Fruit fly (Drosophila melanogaster) whole organism, embryonic: ENCODE results near the gene trio.

Source experiments
- Aef1 ChIP-seq: fragments of 200-800 bp; sonication (Bioruptor generic); IDR thresholded peaks from 3 replicates; pipeline ENCODE4 v1.3.6; 2022; ENCODE audit warnings: missing biosample characterization, missing genetic modification characterization
- Awh ChIP-seq: fragments of 200-800 bp; sonication (Bioruptor generic); IDR thresholded peaks from 2 replicates; pipeline ENCODE4, ENCODE4 v1.3.6; 2022; ENCODE audit warnings: missing biosample characterization, missing genetic modification characterization
- Bdp1 ChIP-seq: fragments of 200-800 bp; sonication (Bioruptor generic); optimal IDR thresholded peaks from 3 replicates; lab custom pipeline; 2016; ENCODE audit warnings: missing biosample characterization, missing genetic modification characterization
- C15 ChIP-seq: fragments of 200-800 bp; sonication (Bioruptor generic); IDR thresholded peaks from 3 replicates; pipeline ENCODE4 v1.3.6; 2022; ENCODE audit warnings: missing biosample characterization, missing genetic modification characterization
- CG11696 ChIP-seq: fragments of 200-800 bp; sonication (Bioruptor generic); IDR thresholded peaks from 2 replicates; pipeline ENCODE4 v1.3.6; 2022; ENCODE audit warnings: missing biosample characterization, missing genetic modification characterization
- CG12071 ChIP-seq: fragments of 200-800 bp; sonication (Bioruptor generic); optimal IDR thresholded peaks from 3 replicates; lab custom pipeline; 2018; ENCODE audit warnings: missing biosample characterization, mild to moderate bottlenecking, missing genetic modification characterization
- CG12219 ChIP-seq: fragments of 200-800 bp; sonication (Bioruptor generic); optimal IDR thresholded peaks from 3 replicates; lab custom pipeline; 2018; ENCODE audit warnings: missing biosample characterization, mild to moderate bottlenecking, missing genetic modification characterization
- CG15269 ChIP-seq: fragments of 200-800 bp; sonication (Bioruptor generic); optimal IDR thresholded peaks from 2 replicates; lab custom pipeline; 2018; ENCODE audit warnings: missing biosample characterization, mild to moderate bottlenecking, missing genetic modification characterization, moderate library complexity
- CG16815 ChIP-seq: fragments of 200-800 bp; sonication (Bioruptor generic); optimal IDR thresholded peaks from 3 replicates; lab custom pipeline; 2017; ENCODE audit warnings: missing biosample characterization, mild to moderate bottlenecking, missing genetic modification characterization
- CG17912 ChIP-seq: fragments of 200-800 bp; sonication (Bioruptor generic); optimal IDR thresholded peaks from 2 replicates; lab custom pipeline; 2018; ENCODE audit warnings: missing biosample characterization, mild to moderate bottlenecking, missing genetic modification characterization
- CG1792 ChIP-seq: fragments of 200-800 bp; sonication (Bioruptor generic); optimal IDR thresholded peaks from 2 replicates; lab custom pipeline; 2016; ENCODE audit warnings: missing biosample characterization, missing genetic modification characterization
- CG18619 ChIP-seq: fragments of 200-800 bp; sonication (Bioruptor generic); optimal IDR thresholded peaks from 3 replicates; lab custom pipeline; 2017; ENCODE audit warnings: missing biosample characterization, mild to moderate bottlenecking, missing genetic modification characterization
- CG18764 ChIP-seq: fragments of 200-800 bp; sonication (Bioruptor generic); optimal IDR thresholded peaks from 3 replicates; lab custom pipeline; 2016; ENCODE audit warnings: missing biosample characterization, missing genetic modification characterization
- CG2116 ChIP-seq: fragments of 200-800 bp; sonication (Bioruptor generic); optimal IDR thresholded peaks from 3 replicates; lab custom pipeline; 2018; ENCODE audit warnings: missing biosample characterization, mild to moderate bottlenecking, missing genetic modification characterization
- CG30020 ChIP-seq: fragments of 200-800 bp; optimal IDR thresholded peaks from 2 replicates; lab custom pipeline; 2019; ENCODE audit warnings: missing biosample characterization, mild to moderate bottlenecking, missing genetic modification characterization, moderate library complexity
- CG3065 ChIP-seq: fragments of 200-800 bp; sonication (Bioruptor generic); optimal IDR thresholded peaks from 2 replicates; lab custom pipeline; 2016; ENCODE audit warnings: missing biosample characterization, missing genetic modification characterization
- CG3726 ChIP-seq: fragments of 200-800 bp; sonication (Bioruptor generic); IDR thresholded peaks from 3 replicates; pipeline ENCODE4, ENCODE4 v1.3.6; 2022; ENCODE audit warnings: missing biosample characterization, missing genetic modification characterization
- CG5245 ChIP-seq: fragments of 200-800 bp; sonication (Bioruptor generic); optimal IDR thresholded peaks from 3 replicates; lab custom pipeline; 2016; ENCODE audit warnings: missing biosample characterization, missing genetic modification characterization
- CG6813 ChIP-seq: fragments of 200-800 bp; sonication (Bioruptor generic); optimal IDR thresholded peaks from 2 replicates; lab custom pipeline; 2017; ENCODE audit warnings: missing biosample characterization, missing genetic modification characterization, mild to moderate bottlenecking, moderate library complexity, missing genetic modification reagents
- CG7963 ChIP-seq: fragments of 200-800 bp; sonication (Bioruptor generic); IDR thresholded peaks from 3 replicates; pipeline ENCODE4 v1.3.6; 2022; ENCODE audit warnings: missing biosample characterization, missing genetic modification characterization; ENCODE audit not compliant: partially characterized antibody
- Chrac-16 ChIP-seq: fragments of 200-800 bp; sonication (Bioruptor generic); optimal IDR thresholded peaks from 3 replicates; lab custom pipeline; 2016; ENCODE audit warnings: missing biosample characterization, missing genetic modification characterization
- Dp ChIP-seq: fragments of 200-800 bp; sonication (Bioruptor generic); optimal IDR thresholded peaks from 2 replicates; lab custom pipeline; 2018; ENCODE audit warnings: missing biosample characterization, mild to moderate bottlenecking, missing genetic modification characterization, moderate library complexity
- ERR ChIP-seq: fragments of 200-800 bp; sonication (Bioruptor generic); optimal IDR thresholded peaks from 2 replicates; lab custom pipeline; 2016; ENCODE audit warnings: missing biosample characterization, missing genetic modification characterization
- Elba2 ChIP-seq: fragments of 200-800 bp; sonication (Bioruptor generic); optimal IDR thresholded peaks from 3 replicates; lab custom pipeline; 2016; ENCODE audit warnings: missing biosample characterization, missing genetic modification characterization
- Fer3 ChIP-seq: fragments of 200-800 bp; sonication (Bioruptor generic); optimal IDR thresholded peaks from 2 replicates; lab custom pipeline; 2018; ENCODE audit warnings: missing biosample characterization, mild to moderate bottlenecking, missing genetic modification characterization, moderate library complexity
- HHEX ChIP-seq: fragments of 200-800 bp; sonication (Bioruptor generic); optimal IDR thresholded peaks from 3 replicates; lab custom pipeline; 2017; ENCODE audit warnings: missing biosample characterization, mild to moderate bottlenecking, missing genetic modification characterization, missing genetic modification reagents
- Jarid2 ChIP-seq: fragments of 200-800 bp; sonication (Bioruptor generic); optimal IDR thresholded peaks from 3 replicates; lab custom pipeline; 2017; ENCODE audit warnings: mild to moderate bottlenecking, missing biosample characterization, missing genetic modification reagents, missing genetic modification characterization
- Max ChIP-seq: fragments of 200-800 bp; sonication (Bioruptor generic); optimal IDR thresholded peaks from 2 replicates; lab custom pipeline; 2016; ENCODE audit warnings: missing biosample characterization, mild to moderate bottlenecking, missing genetic modification characterization
- Meics ChIP-seq: fragments of 200-800 bp; sonication (Bioruptor generic); optimal IDR thresholded peaks from 2 replicates; lab custom pipeline; 2017; ENCODE audit warnings: missing biosample characterization, mild to moderate bottlenecking, missing genetic modification characterization
- NC2α ChIP-seq: fragments of 200-800 bp; sonication (Bioruptor generic); optimal IDR thresholded peaks from 2 replicates; lab custom pipeline; 2016; ENCODE audit warnings: missing biosample characterization, missing genetic modification characterization
- Poxn ChIP-seq: fragments of 200-800 bp; sonication (Bioruptor generic); IDR thresholded peaks from 2 replicates; pipeline ENCODE4 v1.3.6; 2022; ENCODE audit warnings: missing biosample characterization, missing genetic modification characterization
- Sox100B ChIP-seq: fragments of 200-800 bp; sonication (Bioruptor generic); optimal IDR thresholded peaks from 3 replicates; lab custom pipeline; 2018; ENCODE audit warnings: missing biosample characterization, mild to moderate bottlenecking, missing genetic modification characterization
- Xrp1 ChIP-seq: fragments of 200-800 bp; sonication (Bioruptor generic); IDR thresholded peaks from 2 replicates; pipeline ENCODE4 v1.3.6; 2022; ENCODE audit warnings: missing biosample characterization, missing genetic modification characterization
- ab ChIP-seq: fragments of 200-800 bp; sonication (Bioruptor generic); optimal IDR thresholded peaks from 2 replicates; lab custom pipeline; 2016; ENCODE audit warnings: missing biosample characterization, missing genetic modification characterization
- amos ChIP-seq: fragments of 200-800 bp; sonication (Bioruptor generic); IDR thresholded peaks from 2 replicates; pipeline ENCODE4 v1.3.6; 2022; ENCODE audit warnings: missing biosample characterization, missing genetic modification characterization; ENCODE audit not compliant: partially characterized antibody
- bab2 ChIP-seq: fragments of 200-800 bp; sonication (Bioruptor generic); optimal IDR thresholded peaks from 2 replicates; lab custom pipeline; 2016; ENCODE audit warnings: missing biosample characterization, missing genetic modification characterization
- crp ChIP-seq, 2 experiments: fragments of 200-800 bp; sonication (Bioruptor generic); optimal IDR thresholded peaks; 2 replicates in 1 of 2; 3 replicates in 1 of 2; lab custom pipeline; 2017; ENCODE audit warnings: missing biosample characterization in 2 of 2, missing genetic modification characterization in 2 of 2, mild to moderate bottlenecking in 1 of 2, moderate library complexity in 1 of 2
- en ChIP-seq: fragments of 200-800 bp; sonication (Bioruptor generic); optimal IDR thresholded peaks from 2 replicates; lab custom pipeline; 2016; ENCODE audit warnings: missing biosample characterization, missing genetic modification characterization
- exex ChIP-seq: fragments of 200-800 bp; sonication (Bioruptor generic); optimal IDR thresholded peaks from 4 replicates; lab custom pipeline; 2018; ENCODE audit warnings: missing biosample characterization, mild to moderate bottlenecking, missing genetic modification characterization, moderate library complexity
- fd64A ChIP-seq: fragments of 200-800 bp; sonication (Bioruptor generic); optimal IDR thresholded peaks from 3 replicates; lab custom pipeline; 2018; ENCODE audit warnings: missing biosample characterization, mild to moderate bottlenecking, missing genetic modification characterization
- gfzf ChIP-seq: fragments of 200-800 bp; sonication (Bioruptor generic); optimal IDR thresholded peaks from 2 replicates; lab custom pipeline; 2016; ENCODE audit warnings: missing biosample characterization, mild to moderate bottlenecking, missing genetic modification characterization, moderate library complexity
- ham ChIP-seq: fragments of 200-800 bp; sonication (Bioruptor generic); IDR thresholded peaks from 2 replicates; pipeline ENCODE4 v1.3.6; 2022; ENCODE audit warnings: missing biosample characterization, missing genetic modification characterization
- nerfin-2 ChIP-seq: fragments of 200-800 bp; sonication (Bioruptor generic); IDR thresholded peaks from 2 replicates; pipeline ENCODE4 v1.3.6; 2022; ENCODE audit warnings: missing biosample characterization, missing genetic modification characterization; ENCODE audit not compliant: partially characterized antibody
- oc ChIP-seq: fragments of 200-800 bp; sonication (Bioruptor generic); optimal IDR thresholded peaks from 2 replicates; lab custom pipeline; 2018; ENCODE audit warnings: missing biosample characterization, mild to moderate bottlenecking, missing genetic modification characterization, moderate library complexity
- pan ChIP-seq, 4 experiments: fragments of >200 bp in 3 of 4; fragments of 200-800 bp in 1 of 4; sonication (Bioruptor generic) in 1 of 4; optimal IDR thresholded peaks in 3 of 4; IDR thresholded peaks in 1 of 4; 2 replicates each; pipeline versions ENCODE4 v1.3.6 to Lab custom; 2017 to 2022; ENCODE audit warnings: missing biosample characterization in 2 of 4, missing genetic modification characterization in 2 of 4, mixed read lengths in 1 of 4
- pum ChIP-seq: fragments of 200-800 bp; sonication (Bioruptor generic); optimal IDR thresholded peaks from 2 replicates; lab custom pipeline; 2016; ENCODE audit warnings: missing biosample characterization, missing genetic modification characterization
- sens ChIP-seq: fragments of 200-800 bp; sonication (Bioruptor generic); peaks from one replicate; lab custom pipeline; 2016; ENCODE audit warnings: missing biosample characterization, missing genetic modification characterization
- toy ChIP-seq: fragments of 200-800 bp; sonication (Bioruptor generic); IDR thresholded peaks from 2 replicates; pipeline ENCODE4 v1.3.6; 2022; ENCODE audit warnings: missing biosample characterization, missing genetic modification characterization
- wor ChIP-seq: fragments of 200-800 bp; sonication (Bioruptor generic); IDR thresholded peaks from 2 replicates; pipeline ENCODE4 v1.3.6; 2022; ENCODE audit warnings: missing biosample characterization, missing genetic modification characterization
- zf30C ChIP-seq: fragments of 200-800 bp; sonication (Bioruptor generic); optimal IDR thresholded peaks from 3 replicates; lab custom pipeline; 2018; ENCODE audit warnings: missing biosample characterization, mild to moderate bottlenecking, missing genetic modification characterization

Gene trio

dm6 chr3L:1030908-1031545, 3.6 kb downstream of the trio start (continued):
- TF ChIP-seq CG3726 (GFP tag; lab: Robert Waterston, UW) (no peak), toy (GFP tag; lab: Robert Waterston, UW) (no peak), Poxn (no peak), Jarid2 (GFP tag; lab: Kevin White, UChicago) (no peak), ham (GFP tag; lab: Robert Waterston, UW) (no peak), fd64A (GFP tag; lab: Kevin White, UChicago) (no peak), zf30C (GFP tag; lab: Kevin White, UChicago) (no peak), CG12071 (GFP tag; lab: Kevin White, UChicago) (no peak), CG2116 (GFP tag; lab: Kevin White, UChicago) (no peak), CG11696 (GFP tag; lab: Robert Waterston, UW) (no peak), Aef1 (peak; percentile 46; the same call in 2 of the 3 replicates), nerfin-2 (no peak), Meics (GFP tag; lab: Kevin White, UChicago) (peak; percentile 18), CG18764 (GFP tag; lab: Kevin White, UChicago) (no peak), pan (optimal IDR thresholded peaks at IDR 0.05; lab: Kevin White, UChicago) (no peak), pan (GFP tag; optimal IDR thresholded peaks at IDR 0.05 in 1 of 2, IDR thresholded peaks at IDR 0.05 in 1 of 2) (peak in 1 of 2 experiments; percentile 62), CG6813 (peak; percentile 36), wor (GFP tag; lab: Robert Waterston, UW) (no peak; the same call in 1 of the 2 replicates), Xrp1 (GFP tag; lab: Robert Waterston, UW) (peak; percentile 61), CG15269 (tag; lab: Kevin White, UChicago) (peak; percentile 27), Fer3 (tag; lab: Kevin White, UChicago) (no peak), CG17912 (GFP tag; lab: Kevin White, UChicago) (no peak), CG7963 (GFP tag; lab: Robert Waterston, UW) (no peak), pum (GFP tag; lab: Kevin White, UChicago) (no peak), ab (no peak), CG30020 (tag; lab: Kevin White, UChicago) (no peak), Dp (GFP tag; lab: Kevin White, UChicago) (no peak), Sox100B (GFP tag; lab: Kevin White, UChicago) (no peak), Elba2 (GFP tag; lab: Kevin White, UChicago) (no peak), HHEX (peak; percentile 18), exex (tag; lab: Kevin White, UChicago) (peak; percentile 86), crp (GFP tag; optimal IDR thresholded peaks at IDR 0.05; lab: Kevin White, UChicago) (no peak), gfzf (GFP tag; lab: Kevin White, UChicago) (no peak), Chrac-16 (GFP tag; lab: Kevin White, UChicago) (no peak), CG16815 (no peak), Max (GFP tag; lab: Kevin White, UChicago) (no peak), Awh (GFP tag; lab: Robert Waterston, UW) (no peak), CG18619 (GFP tag; lab: Kevin White, UChicago) (no peak), CG12219 (GFP tag; lab: Kevin White, UChicago) (no peak), CG3065 (GFP tag; lab: Kevin White, UChicago) (no peak), CG5245 (GFP tag; lab: Kevin White, UChicago) (no peak), C15 (GFP tag; lab: Robert Waterston, UW) (no peak), bab2 (GFP tag; lab: Kevin White, UChicago) (peak; percentile 25), en (GFP tag; lab: Kevin White, UChicago) (no peak), ERR (no peak), CG1792 (GFP tag; lab: Kevin White, UChicago) (no peak), NC2α (GFP tag; lab: Kevin White, UChicago) (no peak), sens (GFP tag; lab: Kevin White, UChicago) (peak; percentile 53), Bdp1 (no peak), amos (GFP tag; lab: Robert Waterston, UW) (no peak), oc (no peak)
